Fruit fly (Drosophila melanogaster): ENCODE data around the gene CG7115.

Gene CG7115

dm6 chr2L:7871821-7872524 lies 51.0 kb downstream of the CG7115 start (continued):
- TF ChIP-seq CG8281 (tag; optimal IDR thresholded peaks at IDR 0.05): no peak
- no peak for TF ChIP-seq tap (tag; optimal IDR thresholded peaks at IDR 0.05)
- TF ChIP-seq CG13296 (GFP tag; optimal IDR thresholded peaks at IDR 0.05): peak; percentile 34
- TF ChIP-seq HLH4C (GFP tag; IDR thresholded peaks at IDR 0.05; ENCODE audit: partially characterized antibody): no peak
- no peak for TF ChIP-seq unc-4 (GFP tag; IDR thresholded peaks at IDR 0.05; ENCODE audit: partially characterized antibody)
- TF ChIP-seq pita (GFP tag; optimal IDR thresholded peaks at IDR 0.05): no peak
- peak; percentile 18 for TF ChIP-seq CG9817 (tag; optimal IDR thresholded peaks at IDR 0.05)
- TF ChIP-seq ind (GFP tag; optimal IDR thresholded peaks at IDR 0.05): peak; percentile 20
- no peak for TF ChIP-seq HLH54F (GFP tag; optimal IDR thresholded peaks at IDR 0.05)
- TF ChIP-seq ro (GFP tag; IDR thresholded peaks at IDR 0.05): no peak
- TF ChIP-seq Mes4 (GFP tag; optimal IDR thresholded peaks at IDR 0.05): no peak
- no peak for TF ChIP-seq CG8089 (GFP tag; optimal IDR thresholded peaks at IDR 0.05)
- TF ChIP-seq chinmo (GFP tag; IDR thresholded peaks at IDR 0.05; ENCODE audit: partially characterized antibody): 0 out of 4 replicates have a peak, but pooled peaks have one; percentile 34
- TF ChIP-seq Bgb (GFP tag; IDR thresholded peaks at IDR 0.05; ENCODE audit: partially characterized antibody): no peak
- peak; percentile 44 for TF ChIP-seq Sox100B (GFP tag; optimal IDR thresholded peaks at IDR 0.05)
- no peak for TF ChIP-seq tll (GFP tag; optimal IDR thresholded peaks at IDR 0.05)
- peak; percentile 49 for TF ChIP-seq phol (tag; optimal IDR thresholded peaks at IDR 0.05)
- TF ChIP-seq CG14710 (tag; optimal IDR thresholded peaks at IDR 0.05): no peak
- no peak for TF ChIP-seq CG1602 (GFP tag; optimal IDR thresholded peaks at IDR 0.05)
- peak; percentile 67 for TF ChIP-seq CG3281 (GFP tag; optimal IDR thresholded peaks at IDR 0.05)
- peak; percentile 59 for TF ChIP-seq CG10209 (GFP tag; optimal IDR thresholded peaks at IDR 0.05)
- TF ChIP-seq CG5953 (GFP tag; IDR thresholded peaks at IDR 0.05): no peak
- no peak for TF ChIP-seq Jarid2 (GFP tag; optimal IDR thresholded peaks at IDR 0.05)
- TF ChIP-seq Hr51 (GFP tag; optimal IDR thresholded peaks at IDR 0.05): peak in 1 of 2 experiments; percentile 68
- no peak for TF ChIP-seq Atf-2 (GFP tag; optimal IDR thresholded peaks at IDR 0.05)
- TF ChIP-seq cg (GFP tag; optimal IDR thresholded peaks at IDR 0.05): no peak
- no peak for TF ChIP-seq B-H2 (GFP tag; optimal IDR thresholded peaks at IDR 0.05)
- no peak for TF ChIP-seq CG15479 (GFP tag; optimal IDR thresholded peaks at IDR 0.05)
- TF ChIP-seq fd64A (GFP tag; optimal IDR thresholded peaks at IDR 0.05): no peak
- no peak for TF ChIP-seq NC2β (GFP tag; optimal IDR thresholded peaks at IDR 0.05)
- no peak for TF ChIP-seq CG8478 (optimal IDR thresholded peaks at IDR 0.05)
- TF ChIP-seq CG42726 (GFP tag; IDR thresholded peaks at IDR 0.05; ENCODE audit: partially characterized antibody): no peak
- no peak for TF ChIP-seq Kr (GFP tag; optimal IDR thresholded peaks at IDR 0.05)
- peak; percentile 34 for TF ChIP-seq CG4424 (GFP tag; optimal IDR thresholded peaks at IDR 0.05)
- peak; percentile 3 for TF ChIP-seq CG6765 (GFP tag; optimal IDR thresholded peaks at IDR 0.05)
- peak in 1 of 2 experiments; percentile 3 for TF ChIP-seq bsh (GFP tag; optimal IDR thresholded peaks at IDR 0.05)
- no peak for TF ChIP-seq hth (optimal IDR thresholded peaks at IDR 0.05)
- 0 out of 2 replicates have a peak, but pooled peaks have one; percentile 22 for TF ChIP-seq CG3847 (GFP tag; IDR thresholded peaks at IDR 0.05)
- no peak for TF ChIP-seq CG1603 (tag; optimal IDR thresholded peaks at IDR 0.05)
- peak; percentile 70 for TF ChIP-seq Oli (tag; optimal IDR thresholded peaks at IDR 0.05)
- TF ChIP-seq YL-1 (GFP tag; optimal IDR thresholded peaks at IDR 0.05): no peak
- TF ChIP-seq CG15073 (GFP tag; optimal IDR thresholded peaks at IDR 0.05): no peak
- TF ChIP-seq tx (GFP tag; optimal IDR thresholded peaks at IDR 0.05): no peak
- no peak for TF ChIP-seq CG11723 (GFP tag; optimal IDR thresholded peaks at IDR 0.05)
- no peak for TF ChIP-seq Drgx (GFP tag; IDR thresholded peaks at IDR 0.05)
- no peak for TF ChIP-seq Max (GFP tag; optimal IDR thresholded peaks at IDR 0.05)
- no peak for TF ChIP-seq Deaf1 (tag; optimal IDR thresholded peaks at IDR 0.05)
- no peak for TF ChIP-seq cas (GFP tag; IDR thresholded peaks at IDR 0.05)
- peak; percentile 32 for TF ChIP-seq Med (GFP tag)
